ENCODE assay signal across 1 worm cellular context in genomic region chrX:12663537-12663936, ce11.
A peak's percentile ranks its signal among the peaks of the same experiment; 100 is the strongest.
TF ChIP-seq lines count a peak whose summit lies in the region.

Gene nlp-76 (minus strand): TSS chrX:12663903.

TF ChIP-seq in whole organism, L4 larva, 104 proteins besides CTCF, POLR2A, EP300 and RAD21 (continued from another document):
- TF ChIP-seq zag-1 (tag; optimal IDR thresholded peaks at IDR 0.05; lab: Kevin White, UChicago) (no peak), hlh-11 (tag; optimal IDR thresholded peaks at IDR 0.05; lab: Kevin White, UChicago) (no peak), nhr-25 (tag; optimal IDR thresholded peaks at IDR 0.05; lab: Kevin White, UChicago; ENCODE audit: borderline replicate concordance, insufficient read depth) (no peak), tag-97 (GFP tag; IDR thresholded peaks at IDR 0.05; lab: Robert Waterston, UW) (no peak), nhr-6 (tag; optimal IDR thresholded peaks at IDR 0.05; lab: Kevin White, UChicago) (no peak), php-3 (GFP tag; IDR thresholded peaks at IDR 0.05; lab: Robert Waterston, UW) (0 out of 2 replicates have a peak, but pooled peaks have one; percentile 21), Y75B8A.6 (GFP tag; IDR thresholded peaks at IDR 0.05; lab: Robert Waterston, UW) (no peak), ceh-82 (tag; optimal IDR thresholded peaks at IDR 0.05; lab: Kevin White, UChicago) (no peak), unc-39 (tag; optimal IDR thresholded peaks at IDR 0.05; lab: Kevin White, UChicago) (no peak), lin-15B (tag; optimal IDR thresholded peaks at IDR 0.05; lab: Kevin White, UChicago) (no peak), daf-16 (GFP tag; optimal IDR thresholded peaks at IDR 0.05; lab: Kevin White, UChicago) (no peak), daf-16 (tag; optimal IDR thresholded peaks at IDR 0.05; lab: Kevin White, UChicago) (peak; percentile 41)
